Fruit fly (Drosophila melanogaster) whole organism, embryonic: ENCODE results near the gene Vsp37A.
A peak's percentile ranks its signal among the peaks of the same experiment; 100 is the strongest.

Experiments
- Asciz ChIP-seq: fragments of 200-800 bp; sonication (Bioruptor generic); optimal IDR thresholded peaks from 2 replicates; lab custom pipeline; 2017; ENCODE audit warnings: missing biosample characterization, mild to moderate bottlenecking, missing genetic modification characterization, missing genetic modification reagents
- B-H2 ChIP-seq: fragments of 200-800 bp; sonication (Bioruptor generic); optimal IDR thresholded peaks from 2 replicates; lab custom pipeline; 2018; ENCODE audit warnings: missing biosample characterization, mild to moderate bottlenecking, missing genetic modification characterization
- CG13287 ChIP-seq: fragments of 200-800 bp; sonication (Bioruptor generic); IDR thresholded peaks from 2 replicates; pipeline ENCODE4 v1.3.6; 2022; ENCODE audit warnings: missing biosample characterization, missing genetic modification characterization; ENCODE audit not compliant: partially characterized antibody
- CG14965 ChIP-seq: fragments of 200-800 bp; sonication (Bioruptor generic); optimal IDR thresholded peaks from 2 replicates; lab custom pipeline; 2016; ENCODE audit warnings: missing biosample characterization, missing genetic modification characterization, borderline replicate concordance
- CG15514 ChIP-seq: fragments of 200-800 bp; sonication (Bioruptor generic); optimal IDR thresholded peaks from 3 replicates; lab custom pipeline; 2017; ENCODE audit warnings: missing biosample characterization, missing genetic modification characterization, mild to moderate bottlenecking, moderate library complexity, missing genetic modification reagents
- CG16813 ChIP-seq: fragments of 200-800 bp; sonication (Bioruptor generic); IDR thresholded peaks from 3 replicates; pipeline ENCODE4 v1.3.6; 2022; ENCODE audit warnings: missing biosample characterization, missing genetic modification characterization; ENCODE audit not compliant: partially characterized antibody
- CG31365 ChIP-seq: fragments of 200-800 bp; sonication (Bioruptor generic); optimal IDR thresholded peaks from 2 replicates; lab custom pipeline; 2018; ENCODE audit warnings: missing biosample characterization, mild to moderate bottlenecking, missing genetic modification characterization
- CG3281 ChIP-seq: fragments of 200-800 bp; sonication (Bioruptor generic); optimal IDR thresholded peaks from 3 replicates; lab custom pipeline; 2017; ENCODE audit warnings: missing biosample characterization, mild to moderate bottlenecking, missing genetic modification characterization
- CG4820 ChIP-seq: fragments of 200-800 bp; sonication (Bioruptor generic); optimal IDR thresholded peaks from 3 replicates; lab custom pipeline; 2016; ENCODE audit warnings: missing biosample characterization, missing genetic modification characterization
- Doc2 ChIP-seq: fragments of 200-800 bp; sonication (Bioruptor generic); IDR thresholded peaks from 2 replicates; pipeline ENCODE4 v1.3.6; 2022; ENCODE audit warnings: missing biosample characterization, missing genetic modification characterization
- Ets97D ChIP-seq: fragments of 200-800 bp; sonication (Bioruptor generic); optimal IDR thresholded peaks from 3 replicates; lab custom pipeline; 2016; ENCODE audit warnings: missing biosample characterization, missing genetic modification characterization
- Fer1 ChIP-seq: fragments of 200-800 bp; sonication (Bioruptor generic); optimal IDR thresholded peaks from 2 replicates; lab custom pipeline; 2017; ENCODE audit warnings: missing biosample characterization, mild to moderate bottlenecking, missing genetic modification characterization
- HmgD ChIP-seq: fragments of 200-800 bp; sonication (Bioruptor generic); optimal IDR thresholded peaks from 3 replicates; lab custom pipeline; 2016; ENCODE audit warnings: missing biosample characterization, missing genetic modification characterization
- Hmr ChIP-seq: fragments of 200-800 bp; sonication (Bioruptor generic); optimal IDR thresholded peaks from 3 replicates; lab custom pipeline; 2017; ENCODE audit warnings: mild to moderate bottlenecking, missing biosample characterization, missing genetic modification reagents, missing genetic modification characterization
- Lhr ChIP-seq: fragments of 200-800 bp; sonication (Bioruptor generic); optimal IDR thresholded peaks from 3 replicates; lab custom pipeline; 2017; ENCODE audit warnings: mild to moderate bottlenecking, missing biosample characterization, missing genetic modification reagents, missing genetic modification characterization
- PHDP ChIP-seq: fragments of 200-800 bp; sonication (Bioruptor generic); optimal IDR thresholded peaks from 3 replicates; lab custom pipeline; 2018; ENCODE audit warnings: missing biosample characterization, mild to moderate bottlenecking, missing genetic modification characterization, moderate library complexity
- ac ChIP-seq: fragments of 200-800 bp; sonication (Bioruptor generic); optimal IDR thresholded peaks from 3 replicates; lab custom pipeline; 2017; ENCODE audit warnings: missing biosample characterization, mild to moderate bottlenecking, missing genetic modification characterization
- corto ChIP-seq: fragments of 200-800 bp; sonication (Bioruptor generic); optimal IDR thresholded peaks from 2 replicates; lab custom pipeline; 2016; ENCODE audit warnings: missing biosample characterization, mild to moderate bottlenecking, missing genetic modification characterization, moderate library complexity
- eve ChIP-seq, 2 experiments: fragments of >200 bp; optimal IDR thresholded peaks; 2 replicates each; lab custom pipeline; 2017; ENCODE audit warnings: missing biosample characterization in 2 of 2, missing genetic modification characterization in 2 of 2
- her ChIP-seq: fragments of 200-800 bp; sonication (Bioruptor generic); optimal IDR thresholded peaks from 2 replicates; lab custom pipeline; 2016; ENCODE audit warnings: missing biosample characterization, missing genetic modification characterization
- kah ChIP-seq: fragments of 200-800 bp; sonication (Bioruptor generic); optimal IDR thresholded peaks from 2 replicates; lab custom pipeline; 2018; ENCODE audit warnings: missing biosample characterization, mild to moderate bottlenecking, missing genetic modification characterization
- pita ChIP-seq: fragments of 200-800 bp; sonication (Bioruptor generic); optimal IDR thresholded peaks from 2 replicates; lab custom pipeline; 2017; ENCODE audit warnings: missing biosample characterization, mild to moderate bottlenecking, missing genetic modification characterization
- ranshi ChIP-seq: fragments of 200-800 bp; sonication (Bioruptor generic); IDR thresholded peaks from 2 replicates; pipeline ENCODE4 v1.3.6; 2022; ENCODE audit warnings: missing biosample characterization, missing genetic modification characterization
- sna ChIP-seq: fragments of 200-800 bp; sonication (Bioruptor generic); IDR thresholded peaks from 2 replicates; pipeline ENCODE4 v1.3.6; 2022; ENCODE audit warnings: missing biosample characterization, missing genetic modification characterization; ENCODE audit not compliant: partially characterized antibody

The Vsp37A gene

dm6 chrX:658021-658420, 36.7 kb downstream of the Vsp37A start (continued):
- no peak for TF ChIP-seq PHDP (tag; lab: Kevin White, UChicago)
- TF ChIP-seq corto: no peak
- no peak for TF ChIP-seq Doc2 (GFP tag; lab: Robert Waterston, UW)
- TF ChIP-seq ac: no peak
- TF ChIP-seq CG16813 (GFP tag; lab: Robert Waterston, UW): no peak
- no peak for TF ChIP-seq kah (GFP tag; lab: Kevin White, UChicago)
- TF ChIP-seq Asciz (GFP tag; lab: Kevin White, UChicago): no peak
- no peak for TF ChIP-seq ranshi
- TF ChIP-seq CG15514: peak; percentile 86
- no peak for TF ChIP-seq eve (GFP tag; optimal IDR thresholded peaks at IDR 0.05; lab: Kevin White, UChicago)
- TF ChIP-seq CG13287 (GFP tag; lab: Robert Waterston, UW): peak; percentile 23; the same call in 1 of the 2 replicates
- peak; percentile 9 for TF ChIP-seq Hmr
- peak; percentile 17 for TF ChIP-seq B-H2 (GFP tag; lab: Kevin White, UChicago)
- peak; percentile 40 for TF ChIP-seq Fer1
- peak; percentile 48 for TF ChIP-seq pita (GFP tag; lab: Kevin White, UChicago)
- peak; percentile 27 for TF ChIP-seq CG31365 (tag; lab: Kevin White, UChicago)
- no peak for TF ChIP-seq sna (GFP tag; lab: Robert Waterston, UW)
- TF ChIP-seq CG3281 (GFP tag; lab: Kevin White, UChicago): peak; percentile 6
- no peak for TF ChIP-seq CG14965 (GFP tag; lab: Kevin White, UChicago)
- no peak for TF ChIP-seq HmgD (GFP tag; lab: Kevin White, UChicago)
- TF ChIP-seq Ets97D (GFP tag; lab: Kevin White, UChicago): peak; percentile 4
- no peak for TF ChIP-seq her (GFP tag; lab: Kevin White, UChicago)
- TF ChIP-seq Lhr (GFP tag; lab: Kevin White, UChicago): peak; percentile 45
- TF ChIP-seq CG4820 (GFP tag; lab: Kevin White, UChicago): no peak
